Fruit fly (Drosophila melanogaster): ENCODE results near the gene CG14326.

- TF ChIP-seq pan (optimal IDR thresholded peaks at IDR 0.05): no peak
- no peak for TF ChIP-seq usp (GFP tag; optimal IDR thresholded peaks at IDR 0.05)
Observed at dm6 chr3R:17609059-17609458, 9.8 kb upstream of the CG14326 start, which contains the start of gene CG14329.
